Worm (Caenorhabditis elegans) whole organism, young adult: ENCODE data around the gene cest-2.3.
"Not testable (repeated sequence)": the region's sequence is repeated elsewhere in the genome, so short reads cannot be mapped to it uniquely, and the experiment has no call there.

Experiments
- C17E4.6 ChIP-seq: fragments of 200-800 bp; sonication (Bioruptor generic); IDR thresholded peaks from 2 replicates; pipeline ENCODE4 v1.3.6; 2022; ENCODE audit warnings: missing genetic modification reagents, missing genetic modification characterization, missing compliant biosample characterization
- F22D6.2 ChIP-seq: sonication (generic microtip); optimal IDR thresholded peaks from 2 replicates; lab custom pipeline; 2016; ENCODE audit warnings: mild to moderate bottlenecking, missing genetic modification characterization, missing compliant biosample characterization
- F57A8.1 ChIP-seq: fragments of 200-800 bp; sonication (Bioruptor generic); optimal IDR thresholded peaks from 2 replicates; lab custom pipeline; 2018; ENCODE audit warnings: mild to moderate bottlenecking, missing genetic modification characterization, moderate library complexity, missing compliant biosample characterization
- F57C9.4 ChIP-seq: sonication (generic microtip); optimal IDR thresholded peaks from 2 replicates; lab custom pipeline; 2017; ENCODE audit warnings: mild to moderate bottlenecking, missing genetic modification characterization, missing compliant biosample characterization
- Y53F4B.3 ChIP-seq: fragments of 200-800 bp; sonication (Bioruptor generic); IDR thresholded peaks from 2 replicates; pipeline ENCODE4 v1.3.6; 2022; ENCODE audit warnings: missing genetic modification reagents, missing genetic modification characterization, missing compliant biosample characterization
- Y56A3A.18 ChIP-seq: fragments of 200-800 bp; sonication (Bioruptor generic); IDR thresholded peaks from 2 replicates; pipeline ENCODE4 v1.3.6; 2022; ENCODE audit warnings: missing genetic modification reagents, missing genetic modification characterization, missing compliant biosample characterization
- aptf-3 ChIP-seq: fragments of 200-800 bp; sonication (Bioruptor generic); IDR thresholded peaks from 2 replicates; pipeline ENCODE4 v1.3.6; 2022; ENCODE audit warnings: missing genetic modification characterization, missing compliant biosample characterization
- bed-1 ChIP-seq: fragments of 200-800 bp; sonication (Bioruptor generic); IDR thresholded peaks from 2 replicates; pipeline ENCODE4 v1.3.6; 2022; ENCODE audit warnings: missing genetic modification reagents, missing genetic modification characterization, missing compliant biosample characterization
- ccch-3 ChIP-seq: fragments of 200-800 bp; sonication (Bioruptor generic); optimal IDR thresholded peaks from 2 replicates; lab custom pipeline; 2018; ENCODE audit warnings: mild to moderate bottlenecking, missing genetic modification characterization, missing compliant biosample characterization
- cebp-1 ChIP-seq, 2 experiments: fragments of 200-800 bp in 1 of 2; sonication (Bioruptor generic) in 1 of 2; sonication (generic microtip) in 1 of 2; IDR thresholded peaks in 1 of 2; optimal IDR thresholded peaks in 1 of 2; 2 replicates each; pipeline versions ENCODE4 v1.3.6 to Lab custom; 2017 to 2022; ENCODE audit warnings: missing compliant biosample characterization in 2 of 2, missing genetic modification characterization in 2 of 2, mild to moderate bottlenecking in 1 of 2, missing genetic modification reagents in 1 of 2, moderate library complexity in 1 of 2
- ceh-27 ChIP-seq: fragments of 200-800 bp; sonication (Bioruptor generic); optimal IDR thresholded peaks from 2 replicates; lab custom pipeline; 2018; ENCODE audit warnings: mild to moderate bottlenecking, missing genetic modification characterization, moderate library complexity, missing compliant biosample characterization
- chd-7 ChIP-seq: sonication (generic microtip); optimal IDR thresholded peaks from 2 replicates; lab custom pipeline; 2016; ENCODE audit warnings: mild to moderate bottlenecking, missing genetic modification characterization, moderate library complexity, missing compliant biosample characterization
- die-1 ChIP-seq: sonication (generic microtip); optimal IDR thresholded peaks from 2 replicates; lab custom pipeline; 2016; ENCODE audit warnings: missing genotype, mild to moderate bottlenecking, missing genetic modification characterization, missing compliant biosample characterization
- dpl-1 ChIP-seq: fragments of 150-350 bp; optimal IDR thresholded peaks from 2 replicates; lab custom pipeline; 2014; ENCODE audit warnings: missing biosample characterization, missing genetic modification reagents, missing genetic modification characterization
- egl-44 ChIP-seq: fragments of 200-800 bp; sonication (Bioruptor generic); IDR thresholded peaks from 2 replicates; pipeline ENCODE4 v1.3.6; 2022; ENCODE audit warnings: missing genetic modification reagents, missing genetic modification characterization, missing compliant biosample characterization
- him-1 ChIP-seq: sonication (generic microtip); optimal IDR thresholded peaks from 2 replicates; lab custom pipeline; 2016; ENCODE audit warnings: missing genotype, missing genetic modification reagents, missing genetic modification characterization, missing compliant biosample characterization
- hlh-12 ChIP-seq: sonication (generic microtip); optimal IDR thresholded peaks from 2 replicates; lab custom pipeline; 2016; ENCODE audit warnings: missing genetic modification characterization, missing compliant biosample characterization
- hrde-1 ChIP-seq: sonication (generic microtip); optimal IDR thresholded peaks from 2 replicates; lab custom pipeline; 2016; ENCODE audit warnings: missing genetic modification characterization, mild to moderate bottlenecking, missing compliant biosample characterization, moderate library complexity, missing genotype, missing genetic modification reagents, borderline replicate concordance
- let-526 ChIP-seq: fragments of 200-800 bp; sonication (Bioruptor generic); IDR thresholded peaks from 2 replicates; pipeline ENCODE4 v1.3.6; 2022; ENCODE audit warnings: missing genetic modification reagents, missing genetic modification characterization, missing compliant biosample characterization
- lsl-1 ChIP-seq: fragments of 200-800 bp; sonication (Bioruptor generic); optimal IDR thresholded peaks from 2 replicates; lab custom pipeline; 2018; ENCODE audit warnings: mild to moderate bottlenecking, missing genetic modification characterization, moderate library complexity, missing compliant biosample characterization
- lsy-27 ChIP-seq: sonication (generic microtip); optimal IDR thresholded peaks from 2 replicates; lab custom pipeline; 2017; ENCODE audit warnings: missing genetic modification characterization, mild to moderate bottlenecking, missing compliant biosample characterization, antibody characterized with exemption, missing genotype, borderline replicate concordance; ENCODE audit not compliant: insufficient read depth
- madf-10 ChIP-seq: sonication (generic microtip); optimal IDR thresholded peaks from 2 replicates; lab custom pipeline; 2016; ENCODE audit warnings: mild to moderate bottlenecking, missing genetic modification characterization, missing compliant biosample characterization
- mcd-1 ChIP-seq: fragments of 200-800 bp; sonication (Bioruptor generic); IDR thresholded peaks from 2 replicates; pipeline ENCODE4 v1.3.6; 2022; ENCODE audit warnings: missing genetic modification reagents, missing genetic modification characterization, missing compliant biosample characterization
- nhr-179 ChIP-seq: sonication (generic microtip); optimal IDR thresholded peaks from 2 replicates; lab custom pipeline; 2016; ENCODE audit warnings: mild to moderate bottlenecking, missing genetic modification characterization, missing compliant biosample characterization
- nhr-80 ChIP-seq: sonication (generic microtip); optimal IDR thresholded peaks from 2 replicates; lab custom pipeline; 2016; ENCODE audit warnings: missing genetic modification characterization, missing compliant biosample characterization
- nhr-90 ChIP-seq: sonication (generic microtip); optimal IDR thresholded peaks from 2 replicates; lab custom pipeline; 2016; ENCODE audit warnings: missing genotype, mild to moderate bottlenecking, missing genetic modification characterization, missing compliant biosample characterization
- sdz-38 ChIP-seq: sonication (generic microtip); optimal IDR thresholded peaks from 2 replicates; lab custom pipeline; 2016; ENCODE audit warnings: missing genotype, missing genetic modification characterization, missing compliant biosample characterization
- snpc-1.3 ChIP-seq: sonication (generic microtip); optimal IDR thresholded peaks from 2 replicates; lab custom pipeline; 2017; ENCODE audit warnings: missing genetic modification characterization, mild to moderate bottlenecking, missing compliant biosample characterization, antibody characterized with exemption, moderate library complexity, missing genotype, missing genetic modification reagents; ENCODE audit not compliant: insufficient read depth
- sptf-2 ChIP-seq: fragments of 200-800 bp; sonication (Bioruptor generic); optimal IDR thresholded peaks from 2 replicates; lab custom pipeline; 2018; ENCODE audit warnings: mild to moderate bottlenecking, missing genetic modification characterization, missing compliant biosample characterization
- tbp1 ChIP-seq: fragments of 200-800 bp; sonication (Bioruptor generic); optimal IDR thresholded peaks from 2 replicates; lab custom pipeline; 2018; ENCODE audit warnings: mild to moderate bottlenecking, missing genetic modification characterization, missing compliant biosample characterization
- tlf-1 ChIP-seq: fragments of 200-800 bp; sonication (Bioruptor generic); optimal IDR thresholded peaks from 2 replicates; lab custom pipeline; 2018; ENCODE audit warnings: mild to moderate bottlenecking, missing genetic modification characterization, missing compliant biosample characterization
- xnd-1 ChIP-seq: sonication (generic microtip); optimal IDR thresholded peaks from 2 replicates; lab custom pipeline; 2016; ENCODE audit warnings: missing genotype, missing genetic modification reagents, missing genetic modification characterization, missing compliant biosample characterization
- ztf-18 ChIP-seq: sonication (generic microtip); optimal IDR thresholded peaks from 2 replicates; lab custom pipeline; 2016; ENCODE audit warnings: missing genotype, mild to moderate bottlenecking, missing genetic modification characterization, missing compliant biosample characterization
- ztf-28 ChIP-seq: fragments of 200-800 bp; sonication (Bioruptor generic); IDR thresholded peaks from 2 replicates; pipeline ENCODE4 v1.3.6; 2022; ENCODE audit warnings: missing genetic modification reagents, missing genetic modification characterization, missing compliant biosample characterization
- ztf-6 ChIP-seq: fragments of 200-800 bp; sonication (Bioruptor generic); IDR thresholded peaks from 2 replicates; pipeline ENCODE4 v1.3.6; 2022; ENCODE audit warnings: missing genetic modification reagents, missing genetic modification characterization, missing compliant biosample characterization

The cest-2.3 gene

ce11 chrV:14215106-14215505, 32.3 kb upstream of the cest-2.3 start, which contains the start of gene T16A9.5:
Gene T16A9.5 (minus strand): TSS chrV:14215206.
- TF ChIP-seq hlh-12 (tag; lab: Kevin White, UChicago) = no peak
- no peak for TF ChIP-seq ztf-18 (tag; lab: Kevin White, UChicago)
- no peak for TF ChIP-seq nhr-179 (tag; lab: Kevin White, UChicago)
- no peak for TF ChIP-seq him-1 (tag; lab: Kevin White, UChicago)
- TF ChIP-seq dpl-1 (GFP tag; lab: Kevin White, UChicago) = no peak
- no peak for TF ChIP-seq ceh-27 (GFP tag; lab: Kevin White, UChicago)
- no peak for TF ChIP-seq cebp-1 (GFP tag; IDR thresholded peaks at IDR 0.05; lab: Robert Waterston, UW)
- no peak for TF ChIP-seq cebp-1 (tag; optimal IDR thresholded peaks at IDR 0.05; lab: Kevin White, UChicago)
- TF ChIP-seq ccch-3 (GFP tag; lab: Kevin White, UChicago) = no peak
- no peak for TF ChIP-seq bed-1 (GFP tag; lab: Robert Waterston, UW)
- no peak for TF ChIP-seq F22D6.2 (tag; lab: Kevin White, UChicago)
- TF ChIP-seq C17E4.6 (GFP tag; lab: Robert Waterston, UW) = no peak
- TF ChIP-seq aptf-3 (GFP tag; lab: Robert Waterston, UW) = no peak

DNA sequence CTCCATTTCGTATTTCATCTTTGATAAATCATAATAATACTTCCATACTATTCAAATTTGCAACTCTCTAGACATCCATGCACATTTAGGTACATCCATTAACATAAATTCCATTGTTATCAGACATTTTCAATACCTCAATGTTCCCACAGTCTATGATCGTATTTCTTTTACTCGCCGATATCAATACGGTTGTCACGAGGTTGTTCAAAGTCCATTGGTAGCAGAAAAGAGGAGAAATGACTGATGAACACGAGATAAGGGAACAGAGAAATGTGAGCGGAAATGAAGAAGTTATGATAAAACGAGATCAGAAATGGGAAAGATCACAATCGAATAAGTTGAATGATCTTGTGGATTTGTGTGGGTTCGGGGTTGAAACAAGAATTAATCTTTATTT, 30.1 kb upstream of the cest-2.3 start:
- TF ChIP-seq madf-10 (tag; lab: Kevin White, UChicago) (no peak), F22D6.2 (tag; lab: Kevin White, UChicago) (no peak), Y53F4B.3 (GFP tag; lab: Robert Waterston, UW) (no peak), sptf-2 (no peak), F57C9.4 (tag; lab: Kevin White, UChicago) (no peak), lsl-1 (no peak), chd-7 (tag; lab: Kevin White, UChicago) (no peak), ztf-28 (GFP tag; lab: Robert Waterston, UW) (no peak), egl-44 (GFP tag; lab: Robert Waterston, UW) (0 out of 2 replicates have a peak, but pooled peaks have one; percentile 43), nhr-80 (tag; lab: Kevin White, UChicago) (peak; percentile 50)

DNA sequence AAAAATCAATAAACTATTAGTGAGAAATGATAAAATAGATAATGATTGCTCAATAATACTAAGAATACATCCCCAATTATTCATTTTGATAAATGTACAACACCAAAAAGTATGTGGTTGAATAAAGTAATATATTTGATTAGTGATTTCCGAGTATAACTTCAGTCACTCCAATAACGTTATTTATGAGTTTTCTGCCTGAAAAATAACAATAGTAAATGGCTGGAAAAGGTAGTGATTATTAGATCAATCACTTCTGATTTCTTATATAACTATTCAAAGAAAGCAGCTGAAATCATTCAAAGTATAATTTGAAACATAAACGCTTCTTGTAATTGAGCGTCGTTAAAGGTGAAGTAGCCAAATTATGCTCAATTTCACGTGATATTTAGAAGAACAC, 28.0 kb upstream of the cest-2.3 start, which contains the start of gene str-230:
TSS of gene str-230 (minus strand) at position 101 of the 400 bp plus-strand sequence.
- no peak for TF ChIP-seq snpc-1.3 (tag; lab: Kevin White, UChicago)
- no peak for TF ChIP-seq nhr-179 (tag; lab: Kevin White, UChicago)
- TF ChIP-seq tbp1 (GFP tag; lab: Kevin White, UChicago) = no peak
- TF ChIP-seq let-526 (GFP tag; lab: Robert Waterston, UW) = no peak
- no peak for TF ChIP-seq madf-10 (tag; lab: Kevin White, UChicago)
- no peak for TF ChIP-seq nhr-90 (tag; lab: Kevin White, UChicago)
- TF ChIP-seq tlf-1 (GFP tag; lab: Kevin White, UChicago) = no peak
- TF ChIP-seq mcd-1 (GFP tag; lab: Robert Waterston, UW) = no peak
- TF ChIP-seq ztf-28 (GFP tag; lab: Robert Waterston, UW) = no peak
- no peak for TF ChIP-seq sdz-38 (tag; lab: Kevin White, UChicago)
- no peak for TF ChIP-seq xnd-1 (tag; lab: Kevin White, UChicago)
- TF ChIP-seq egl-44 (GFP tag; lab: Robert Waterston, UW) = no peak
- TF ChIP-seq ztf-6 (GFP tag; lab: Robert Waterston, UW) = no peak
- TF ChIP-seq chd-7 (tag; lab: Kevin White, UChicago) = no peak
- no peak for TF ChIP-seq lsy-27 (tag; lab: Kevin White, UChicago)
- no peak for TF ChIP-seq hrde-1 (tag; lab: Kevin White, UChicago)

DNA sequence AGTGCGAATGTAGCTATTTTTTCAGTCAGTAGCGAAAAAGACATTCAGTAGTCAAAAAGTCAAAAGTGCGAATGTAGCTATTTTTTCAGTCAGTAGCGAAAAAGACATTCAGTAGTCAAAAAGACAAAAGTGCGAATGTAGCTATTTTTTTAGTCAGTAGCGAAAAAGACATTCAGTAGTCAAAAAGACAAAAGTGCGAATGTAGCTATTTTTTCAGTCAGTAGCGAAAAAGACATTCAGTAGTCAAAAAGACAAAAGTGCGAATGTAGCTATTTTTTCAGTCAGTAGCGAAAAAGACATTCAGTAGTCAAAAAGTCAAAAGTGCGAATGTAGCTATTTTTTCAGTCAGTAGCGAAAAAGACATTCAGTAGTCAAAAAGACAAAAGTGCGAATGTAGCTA, 22.5 kb upstream of the cest-2.3 start, which contains the start of gene T16A9.3:
TSS of gene T16A9.3 (plus strand) at position 301 of the 400 bp plus-strand sequence.
- not testable (repeated sequence) for TF ChIP-seq F57A8.1 (GFP tag; lab: Kevin White, UChicago); Y56A3A.18; die-1
